Fruit fly (Drosophila melanogaster) whole organism, embryonic: ENCODE results near the gene CG32137.
A peak's percentile ranks its signal among the peaks of the same experiment; 100 is the strongest.

Source experiments
- B-H1 ChIP-seq: fragments of 200-800 bp; sonication (Bioruptor generic); IDR thresholded peaks from 3 replicates; pipeline ENCODE4 v1.3.6; 2022; ENCODE audit warnings: missing biosample characterization, missing genetic modification characterization
- B-H2 ChIP-seq: fragments of 200-800 bp; sonication (Bioruptor generic); optimal IDR thresholded peaks from 2 replicates; lab custom pipeline; 2018; ENCODE audit warnings: missing biosample characterization, mild to moderate bottlenecking, missing genetic modification characterization
- BEAF-32 ChIP-seq: fragments of 200-800 bp; sonication (Bioruptor generic); optimal IDR thresholded peaks from 3 replicates; lab custom pipeline; 2017; ENCODE audit warnings: missing biosample characterization, missing genetic modification characterization, mild to moderate bottlenecking, moderate library complexity, missing genetic modification reagents
- Bdp1 ChIP-seq: fragments of 200-800 bp; sonication (Bioruptor generic); optimal IDR thresholded peaks from 3 replicates; lab custom pipeline; 2016; ENCODE audit warnings: missing biosample characterization, missing genetic modification characterization
- CG11398 ChIP-seq: fragments of 200-800 bp; sonication (Bioruptor generic); optimal IDR thresholded peaks from 2 replicates; lab custom pipeline; 2016; ENCODE audit warnings: missing biosample characterization, missing genetic modification characterization
- CG11723 ChIP-seq: fragments of 200-800 bp; sonication (Bioruptor generic); optimal IDR thresholded peaks from 2 replicates; lab custom pipeline; 2017; ENCODE audit warnings: missing biosample characterization, mild to moderate bottlenecking, missing genetic modification characterization
- CG12104 ChIP-seq: fragments of 200-800 bp; sonication (Bioruptor generic); optimal IDR thresholded peaks from 3 replicates; lab custom pipeline; 2016; ENCODE audit warnings: missing biosample characterization, missing genetic modification characterization
- CG14667 ChIP-seq: fragments of 200-800 bp; sonication (Bioruptor generic); IDR thresholded peaks from 2 replicates; pipeline ENCODE4 v1.3.6; 2022; ENCODE audit warnings: missing biosample characterization, missing genetic modification characterization
- CG14710 ChIP-seq: fragments of 200-800 bp; sonication (Bioruptor generic); optimal IDR thresholded peaks from 3 replicates; lab custom pipeline; 2019; ENCODE audit warnings: missing biosample characterization, mild to moderate bottlenecking, missing genetic modification characterization, moderate library complexity
- CG16779 ChIP-seq: fragments of 200-800 bp; sonication (Bioruptor generic); IDR thresholded peaks from 2 replicates; pipeline ENCODE4 v1.3.6; 2022; ENCODE audit warnings: missing biosample characterization, missing genetic modification characterization
- CG17328 ChIP-seq: fragments of 200-800 bp; sonication (Bioruptor generic); IDR thresholded peaks from 2 replicates; pipeline ENCODE4 v1.3.6; 2022; ENCODE audit warnings: missing biosample characterization, missing genetic modification characterization
- CG17359 ChIP-seq: fragments of 200-800 bp; sonication (Bioruptor generic); optimal IDR thresholded peaks from 3 replicates; lab custom pipeline; 2018; ENCODE audit warnings: missing biosample characterization, mild to moderate bottlenecking, missing genetic modification characterization, moderate library complexity
- CG18011 ChIP-seq: fragments of 200-800 bp; sonication (Bioruptor generic); optimal IDR thresholded peaks from 2 replicates; lab custom pipeline; 2017; ENCODE audit warnings: missing biosample characterization, missing genetic modification characterization, mild to moderate bottlenecking, moderate library complexity, missing genotype
- CG18476 ChIP-seq: fragments of 200-800 bp; sonication (Bioruptor generic); optimal IDR thresholded peaks from 2 replicates; lab custom pipeline; 2016; ENCODE audit warnings: missing biosample characterization, mild to moderate bottlenecking, missing genetic modification characterization
- CG18599 ChIP-seq: fragments of 200-800 bp; sonication (Bioruptor generic); optimal IDR thresholded peaks from 3 replicates; lab custom pipeline; 2017; ENCODE audit warnings: missing biosample characterization, missing genetic modification characterization, mild to moderate bottlenecking, moderate library complexity, missing genetic modification reagents
- CG34376 ChIP-seq: fragments of 200-800 bp; sonication (Bioruptor generic); optimal IDR thresholded peaks from 2 replicates; lab custom pipeline; 2018; ENCODE audit warnings: missing biosample characterization, mild to moderate bottlenecking, missing genetic modification characterization
- CG3838 ChIP-seq: fragments of 200-800 bp; sonication (Bioruptor generic); optimal IDR thresholded peaks from 3 replicates; lab custom pipeline; 2016; ENCODE audit warnings: missing biosample characterization, missing genetic modification characterization
- CG4707 ChIP-seq: fragments of 200-800 bp; sonication (Bioruptor generic); optimal IDR thresholded peaks from 2 replicates; lab custom pipeline; 2018; ENCODE audit warnings: missing biosample characterization, mild to moderate bottlenecking, missing genetic modification characterization, moderate library complexity
- CG4820 ChIP-seq: fragments of 200-800 bp; sonication (Bioruptor generic); optimal IDR thresholded peaks from 3 replicates; lab custom pipeline; 2016; ENCODE audit warnings: missing biosample characterization, missing genetic modification characterization
- CG7928 ChIP-seq: fragments of 200-800 bp; sonication (Bioruptor generic); optimal IDR thresholded peaks from 2 replicates; lab custom pipeline; 2017; ENCODE audit warnings: missing biosample characterization, mild to moderate bottlenecking, missing genetic modification characterization
- CG8478 ChIP-seq: fragments of >200 bp; optimal IDR thresholded peaks from 2 replicates; lab custom pipeline; 2018
- CG9727 ChIP-seq: fragments of 200-800 bp; sonication (Bioruptor generic); optimal IDR thresholded peaks from 3 replicates; lab custom pipeline; 2017; ENCODE audit warnings: missing biosample characterization, mild to moderate bottlenecking, missing genetic modification characterization
- Deaf1 ChIP-seq: fragments of 200-800 bp; optimal IDR thresholded peaks from 3 replicates; lab custom pipeline; 2019; ENCODE audit warnings: missing biosample characterization, mild to moderate bottlenecking, missing genetic modification characterization, moderate library complexity
- Dll ChIP-seq: fragments of 200-800 bp; sonication (Bioruptor generic); IDR thresholded peaks from 4 replicates; pipeline ENCODE4 v1.3.6; 2022; ENCODE audit warnings: missing biosample characterization, missing genetic modification characterization; ENCODE audit not compliant: partially characterized antibody
- Fer1 ChIP-seq: fragments of 200-800 bp; sonication (Bioruptor generic); optimal IDR thresholded peaks from 2 replicates; lab custom pipeline; 2017; ENCODE audit warnings: missing biosample characterization, mild to moderate bottlenecking, missing genetic modification characterization
- HLH3B ChIP-seq: fragments of 200-800 bp; sonication (Bioruptor generic); IDR thresholded peaks from 2 replicates; pipeline ENCODE4 v1.3.6; 2022; ENCODE audit warnings: missing biosample characterization, missing genetic modification characterization
- Hmr ChIP-seq: fragments of 200-800 bp; sonication (Bioruptor generic); optimal IDR thresholded peaks from 3 replicates; lab custom pipeline; 2017; ENCODE audit warnings: mild to moderate bottlenecking, missing biosample characterization, missing genetic modification reagents, missing genetic modification characterization
- Hr3 ChIP-seq: fragments of 200-800 bp; sonication (Bioruptor generic); optimal IDR thresholded peaks from 3 replicates; lab custom pipeline; 2016; ENCODE audit warnings: missing biosample characterization, missing genetic modification characterization
- Hr51 ChIP-seq, 2 experiments: fragments of 200-800 bp; sonication (Bioruptor generic); optimal IDR thresholded peaks; 2 replicates in 1 of 2; 3 replicates in 1 of 2; lab custom pipeline; 2016 to 2018; ENCODE audit warnings: missing biosample characterization in 2 of 2, missing genetic modification characterization in 2 of 2, mild to moderate bottlenecking in 1 of 2, moderate library complexity in 1 of 2
- Lim3 ChIP-seq: fragments of 200-800 bp; sonication (Bioruptor generic); IDR thresholded peaks from 2 replicates; pipeline ENCODE4 v1.3.6; 2022; ENCODE audit warnings: missing biosample characterization, missing genetic modification characterization
- Nf-YB ChIP-seq: fragments of 200-800 bp; sonication (Bioruptor generic); optimal IDR thresholded peaks from 3 replicates; lab custom pipeline; 2019; ENCODE audit warnings: missing biosample characterization, mild to moderate bottlenecking, missing genetic modification characterization, moderate library complexity
- Oli ChIP-seq: fragments of 200-800 bp; sonication (Bioruptor generic); optimal IDR thresholded peaks from 2 replicates; lab custom pipeline; 2018; ENCODE audit warnings: missing biosample characterization, mild to moderate bottlenecking, missing genetic modification characterization, moderate library complexity
- Poxn ChIP-seq: fragments of 200-800 bp; sonication (Bioruptor generic); IDR thresholded peaks from 2 replicates; pipeline ENCODE4 v1.3.6; 2022; ENCODE audit warnings: missing biosample characterization, missing genetic modification characterization
- Sox102F ChIP-seq: fragments of 200-800 bp; sonication (Bioruptor generic); optimal IDR thresholded peaks from 2 replicates; lab custom pipeline; 2018; ENCODE audit warnings: missing biosample characterization, mild to moderate bottlenecking, missing genetic modification characterization, moderate library complexity
- ap ChIP-seq: fragments of 200-800 bp; sonication (Bioruptor generic); IDR thresholded peaks from 2 replicates; pipeline ENCODE4 v1.3.6; 2022; ENCODE audit warnings: missing biosample characterization, missing genetic modification characterization
- ato ChIP-seq: fragments of 200-800 bp; sonication (Bioruptor generic); IDR thresholded peaks from 2 replicates; pipeline ENCODE4 v1.3.6; 2022; ENCODE audit warnings: missing biosample characterization, missing genetic modification characterization; ENCODE audit not compliant: partially characterized antibody
- exex ChIP-seq: fragments of 200-800 bp; sonication (Bioruptor generic); optimal IDR thresholded peaks from 4 replicates; lab custom pipeline; 2018; ENCODE audit warnings: missing biosample characterization, mild to moderate bottlenecking, missing genetic modification characterization, moderate library complexity
- knrl ChIP-seq: fragments of 200-800 bp; sonication (Bioruptor generic); IDR thresholded peaks from 3 replicates; pipeline ENCODE4 v1.3.6; 2022; ENCODE audit warnings: missing biosample characterization, missing genetic modification characterization; ENCODE audit not compliant: partially characterized antibody
- lab ChIP-seq: fragments of 200-800 bp; sonication (Bioruptor generic); optimal IDR thresholded peaks from 3 replicates; lab custom pipeline; 2017; ENCODE audit warnings: missing biosample characterization, missing genetic modification characterization, mild to moderate bottlenecking, moderate library complexity, missing genetic modification reagents
- mam ChIP-seq: fragments of 200-800 bp; sonication (Bioruptor generic); optimal IDR thresholded peaks from 3 replicates; lab custom pipeline; 2016; ENCODE audit warnings: missing biosample characterization, missing genetic modification characterization
- nerfin-2 ChIP-seq: fragments of 200-800 bp; sonication (Bioruptor generic); IDR thresholded peaks from 2 replicates; pipeline ENCODE4 v1.3.6; 2022; ENCODE audit warnings: missing biosample characterization, missing genetic modification characterization; ENCODE audit not compliant: partially characterized antibody
- pzg ChIP-seq: fragments of 200-800 bp; sonication (Bioruptor generic); optimal IDR thresholded peaks from 3 replicates; lab custom pipeline; 2018; ENCODE audit warnings: missing biosample characterization, mild to moderate bottlenecking, missing genetic modification characterization, moderate library complexity
- sc ChIP-seq, 3 experiments: fragments of >200 bp in 2 of 3; fragments of 200-800 bp in 1 of 3; sonication (Bioruptor generic) in 1 of 3; optimal IDR thresholded peaks; 2 replicates in 2 of 3; 3 replicates in 1 of 3; lab custom pipeline; 2017; ENCODE audit warnings: mild to moderate bottlenecking in 1 of 3, missing biosample characterization in 1 of 3, missing genetic modification characterization in 1 of 3, missing genetic modification reagents in 1 of 3
- scrt ChIP-seq: fragments of 200-800 bp; sonication (Bioruptor generic); optimal IDR thresholded peaks from 2 replicates; lab custom pipeline; 2018; ENCODE audit warnings: missing biosample characterization, mild to moderate bottlenecking, missing genetic modification characterization, moderate library complexity
- sisA ChIP-seq: fragments of 200-800 bp; sonication (Bioruptor generic); IDR thresholded peaks from 2 replicates; pipeline ENCODE4 v1.3.6; 2022; ENCODE audit warnings: missing biosample characterization, missing genetic modification characterization
- tap ChIP-seq: fragments of 200-800 bp; optimal IDR thresholded peaks from 3 replicates; lab custom pipeline; 2019; ENCODE audit warnings: missing biosample characterization, mild to moderate bottlenecking, missing genetic modification characterization, moderate library complexity
- toy ChIP-seq: fragments of 200-800 bp; sonication (Bioruptor generic); IDR thresholded peaks from 2 replicates; pipeline ENCODE4 v1.3.6; 2022; ENCODE audit warnings: missing biosample characterization, missing genetic modification characterization
- unc-4 ChIP-seq: fragments of 200-800 bp; sonication (Bioruptor generic); IDR thresholded peaks from 2 replicates; pipeline ENCODE4 v1.3.6; 2022; ENCODE audit warnings: missing biosample characterization, missing genetic modification characterization; ENCODE audit not compliant: partially characterized antibody

Gene CG32137

DNA sequence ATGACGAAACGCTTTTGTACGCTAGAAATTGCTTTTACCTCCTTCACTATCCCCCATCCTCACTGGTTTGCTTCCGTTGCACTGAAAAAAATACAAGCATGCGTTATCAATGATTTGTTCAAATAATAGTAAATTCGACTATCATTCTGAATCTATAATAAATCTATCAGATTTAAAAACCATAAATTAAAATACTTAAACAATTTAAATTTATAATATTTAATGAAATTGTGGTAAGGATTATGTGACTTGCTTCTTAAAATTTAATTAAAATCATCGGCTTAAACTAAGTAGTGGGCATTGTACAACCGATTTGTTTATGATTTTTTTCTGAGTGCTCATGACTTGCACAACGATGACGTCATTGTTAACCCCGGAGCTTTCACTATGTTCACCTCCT is 33.5 kb upstream of the CG32137 start (continued):
- TF ChIP-seq CG17328 = no peak
- TF ChIP-seq CG3838 = no peak
- no peak for TF ChIP-seq sc (optimal IDR thresholded peaks at IDR 0.05; lab: Kevin White, UChicago)
- peak; percentile 9 for TF ChIP-seq sc (GFP tag; optimal IDR thresholded peaks at IDR 0.05; lab: Kevin White, UChicago)
- no peak for TF ChIP-seq ap (GFP tag; lab: Robert Waterston, UW)
- peak; percentile 75 for TF ChIP-seq CG34376 (GFP tag; lab: Kevin White, UChicago)
- TF ChIP-seq ato (GFP tag; lab: Robert Waterston, UW) = no peak
- no peak for TF ChIP-seq nerfin-2 (GFP tag; lab: Robert Waterston, UW)
- peak; percentile 73 for TF ChIP-seq Oli (tag; lab: Kevin White, UChicago)
- no peak for TF ChIP-seq CG11723 (GFP tag; lab: Kevin White, UChicago)
- peak; percentile 33 for TF ChIP-seq Nf-YB (GFP tag; lab: Kevin White, UChicago)
- no peak for TF ChIP-seq Lim3 (GFP tag; lab: Robert Waterston, UW)
- TF ChIP-seq lab (GFP tag; lab: Kevin White, UChicago) = peak; percentile 91
- TF ChIP-seq exex = peak; percentile 18
- TF ChIP-seq CG18011 (GFP tag; lab: Kevin White, UChicago) = no peak
- no peak for TF ChIP-seq CG11398 (GFP tag; lab: Kevin White, UChicago)
- peak; percentile 67 for TF ChIP-seq CG9727
- peak; percentile 51; the same call in 1 of the 2 replicates for TF ChIP-seq HLH3B (GFP tag; lab: Robert Waterston, UW)
- peak; percentile 90 for TF ChIP-seq CG18599
- no peak for TF ChIP-seq pzg (GFP tag; lab: Kevin White, UChicago)
- peak; percentile 78 for TF ChIP-seq Sox102F (GFP tag; lab: Kevin White, UChicago)
- peak; percentile 69 for TF ChIP-seq tap (tag; lab: Kevin White, UChicago)
- peak; percentile 29 for TF ChIP-seq CG4820 (GFP tag; lab: Kevin White, UChicago)
- TF ChIP-seq mam (GFP tag; lab: Kevin White, UChicago) = no peak
- TF ChIP-seq unc-4 (GFP tag; lab: Robert Waterston, UW) = no peak
- no peak for TF ChIP-seq toy (GFP tag; lab: Robert Waterston, UW)
- TF ChIP-seq Dll = no peak
- peak; percentile 44 for TF ChIP-seq Hr3 (GFP tag; lab: Kevin White, UChicago)
- TF ChIP-seq CG16779 = no peak
- peak; percentile 33 for TF ChIP-seq B-H2 (GFP tag; lab: Kevin White, UChicago)
- TF ChIP-seq, all 482 proteins: peak for 173

DNA sequence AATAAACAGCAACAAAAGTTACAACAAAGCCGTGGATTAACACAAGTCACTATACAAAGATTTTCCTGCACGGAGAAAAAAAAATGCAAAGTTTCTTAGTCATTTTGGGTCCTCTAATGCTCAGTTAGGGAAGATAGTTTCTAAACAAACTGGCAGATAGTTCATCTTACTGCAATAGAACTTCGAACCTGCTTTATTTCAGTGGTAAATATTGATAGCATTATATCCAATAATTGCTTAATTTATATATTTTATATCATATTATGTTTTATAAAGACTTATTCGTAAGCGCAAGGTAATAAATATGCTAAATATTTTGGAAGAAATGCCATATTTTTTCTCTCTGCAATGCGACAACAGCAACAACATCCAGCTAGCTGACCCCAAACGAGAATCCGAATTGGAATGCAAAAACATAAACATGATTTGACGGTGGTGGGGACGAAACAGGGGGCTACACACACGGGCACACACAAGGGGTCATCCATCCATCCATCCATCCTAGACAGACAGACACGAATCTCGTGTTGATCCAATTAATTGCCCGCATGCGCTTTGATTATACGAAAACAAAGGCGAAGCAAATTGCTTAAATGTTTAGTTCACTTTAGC is 27.3 kb upstream of the CG32137 start:
- TF ChIP-seq CG14710 (tag; lab: Kevin White, UChicago) (peak; percentile 29), CG14667 (GFP tag; lab: Robert Waterston, UW) (peak; percentile 60), Sox102F (GFP tag; lab: Kevin White, UChicago) (peak; percentile 82), knrl (GFP tag; lab: Robert Waterston, UW) (no peak), Hmr (GFP tag; lab: Kevin White, UChicago) (peak; percentile 64), CG12104 (GFP tag; lab: Kevin White, UChicago) (peak; percentile 26), CG7928 (GFP tag; lab: Kevin White, UChicago) (no peak), Deaf1 (peak; percentile 29), Poxn (GFP tag; lab: Robert Waterston, UW) (no peak), CG4707 (GFP tag; lab: Kevin White, UChicago) (no peak), CG3838 (no peak), scrt (GFP tag; lab: Kevin White, UChicago) (peak; percentile 49), tap (tag; lab: Kevin White, UChicago) (peak; percentile 49), sisA (GFP tag; lab: Robert Waterston, UW) (peak; percentile 51), CG17359 (tag; lab: Kevin White, UChicago) (peak; percentile 71), nerfin-2 (GFP tag; lab: Robert Waterston, UW) (no peak), B-H1 (GFP tag; lab: Robert Waterston, UW) (peak; percentile 56), Fer1 (GFP tag; lab: Kevin White, UChicago) (peak; percentile 62), BEAF-32 (GFP tag; lab: Kevin White, UChicago) (no peak), CG18476 (peak; percentile 5), CG9727 (peak; percentile 52), Hr51 (GFP tag; optimal IDR thresholded peaks at IDR 0.05; lab: Kevin White, UChicago) (peak in 1 of 2 experiments; percentile 85), Bdp1 (GFP tag; lab: Kevin White, UChicago) (no peak), CG8478 (lab: Kevin White, UChicago) (no peak)
